Fruit fly (Drosophila melanogaster) whole organism, adult: ENCODE results near the gene RfC3.

Experiments
- CG11617 ChIP-seq: fragments of 200-800 bp; sonication (Bioruptor generic); optimal IDR thresholded peaks from 2 replicates; lab custom pipeline; 2017; ENCODE audit warnings: mild to moderate bottlenecking, missing biosample characterization, missing genetic modification reagents, missing genetic modification characterization
- CG12768 ChIP-seq: fragments of 200-800 bp; sonication (Bioruptor generic); optimal IDR thresholded peaks from 2 replicates; lab custom pipeline; 2017; ENCODE audit warnings: missing biosample characterization, missing genetic modification characterization, mild to moderate bottlenecking, moderate library complexity, missing genetic modification reagents
- CG14711 ChIP-seq: fragments of 200-800 bp; sonication (Bioruptor generic); optimal IDR thresholded peaks from 2 replicates; lab custom pipeline; 2018; ENCODE audit warnings: missing biosample characterization, mild to moderate bottlenecking, missing genetic modification characterization, moderate library complexity
- CG1620 ChIP-seq: fragments of 200-800 bp; sonication (Bioruptor generic); optimal IDR thresholded peaks from 2 replicates; lab custom pipeline; 2016; ENCODE audit warnings: missing biosample characterization, missing genetic modification characterization
- CG33017 ChIP-seq: fragments of 200-800 bp; sonication (Bioruptor generic); optimal IDR thresholded peaks from 2 replicates; lab custom pipeline; 2018; ENCODE audit warnings: missing biosample characterization, mild to moderate bottlenecking, missing genetic modification characterization, moderate library complexity
- CG5204 ChIP-seq: fragments of 200-800 bp; sonication (Bioruptor generic); optimal IDR thresholded peaks from 2 replicates; lab custom pipeline; 2016; ENCODE audit warnings: missing biosample characterization, missing genetic modification characterization
- CG7045 ChIP-seq: fragments of 200-800 bp; sonication (Bioruptor generic); optimal IDR thresholded peaks from 2 replicates; lab custom pipeline; 2017; ENCODE audit warnings: missing biosample characterization, mild to moderate bottlenecking, missing genetic modification characterization
- CG7101 ChIP-seq: fragments of 200-800 bp; sonication (Bioruptor generic); optimal IDR thresholded peaks from 2 replicates; lab custom pipeline; 2018; ENCODE audit warnings: missing biosample characterization, mild to moderate bottlenecking, missing genetic modification characterization, moderate library complexity
- Clk ChIP-seq: fragments of 200-800 bp; sonication (Bioruptor generic); optimal IDR thresholded peaks from 2 replicates; lab custom pipeline; 2017; ENCODE audit warnings: missing biosample characterization, missing genetic modification characterization
- Crg-1 ChIP-seq: fragments of 200-800 bp; sonication (Bioruptor generic); optimal IDR thresholded peaks from 2 replicates; lab custom pipeline; 2016; ENCODE audit warnings: missing biosample characterization, missing genetic modification characterization
- Hr96 ChIP-seq: fragments of 200-800 bp; sonication (Bioruptor generic); optimal IDR thresholded peaks from 2 replicates; lab custom pipeline; 2016; ENCODE audit warnings: missing biosample characterization, missing genetic modification characterization
- Mnt ChIP-seq: fragments of 200-800 bp; sonication (Bioruptor generic); optimal IDR thresholded peaks from 2 replicates; lab custom pipeline; 2016; ENCODE audit warnings: missing biosample characterization, mild to moderate bottlenecking, missing genetic modification characterization
- bab1 ChIP-seq: fragments of 200-800 bp; sonication (Bioruptor generic); optimal IDR thresholded peaks from 3 replicates; lab custom pipeline; 2019; ENCODE audit warnings: missing biosample characterization, mild to moderate bottlenecking, missing genetic modification characterization, moderate library complexity
- cic ChIP-seq: fragments of 200-800 bp; sonication (Bioruptor generic); optimal IDR thresholded peaks from 2 replicates; lab custom pipeline; 2017; ENCODE audit warnings: missing biosample characterization, mild to moderate bottlenecking, missing genetic modification characterization, moderate library complexity
- cnc ChIP-seq, 2 experiments: fragments of >200 bp; optimal IDR thresholded peaks; 2 replicates each; lab custom pipeline; 2017
- kay ChIP-seq: fragments of 200-800 bp; sonication (Bioruptor generic); peaks from one replicate; lab custom pipeline; 2016; ENCODE audit warnings: missing biosample characterization, missing genetic modification characterization, borderline replicate concordance
- ovo ChIP-seq: fragments of 200-800 bp; sonication (Bioruptor generic); optimal IDR thresholded peaks from 2 replicates; lab custom pipeline; 2016; ENCODE audit warnings: missing biosample characterization, missing genetic modification characterization
- pad ChIP-seq: fragments of 200-800 bp; sonication (Bioruptor generic); optimal IDR thresholded peaks from 3 replicates; lab custom pipeline; 2017; ENCODE audit warnings: missing biosample characterization, missing genetic modification characterization, mild to moderate bottlenecking, moderate library complexity, missing genetic modification reagents
- tj ChIP-seq: fragments of 200-800 bp; sonication (Bioruptor generic); optimal IDR thresholded peaks from 3 replicates; lab custom pipeline; 2017; ENCODE audit warnings: missing biosample characterization, mild to moderate bottlenecking, missing genetic modification characterization, moderate library complexity
- toe ChIP-seq: fragments of 200-800 bp; sonication (Bioruptor generic); optimal IDR thresholded peaks from 2 replicates; lab custom pipeline; 2016; ENCODE audit warnings: missing biosample characterization, missing genetic modification characterization

Gene RfC3

dm6 chr2L:10393467-10393866 is 25.5 kb upstream of the RfC3 start:
- TF ChIP-seq CG7101 (tag; lab: Kevin White, UChicago) = no peak

- TF ChIP-seq tj (GFP tag; lab: Kevin White, UChicago) = peak; percentile 96
- TF ChIP-seq Crg-1 (GFP tag; lab: Kevin White, UChicago) = no peak
Measured at dm6 chr2L:10395035-10395434, 24.0 kb upstream of the RfC3 start.

- peak; percentile 19 for TF ChIP-seq CG12768 (GFP tag; lab: Kevin White, UChicago)
- TF ChIP-seq bab1 (GFP tag; lab: Kevin White, UChicago) = peak; percentile 32
- peak; percentile 25 for TF ChIP-seq CG33017
- TF ChIP-seq Mnt (GFP tag; lab: Kevin White, UChicago) = peak; percentile 28
- no peak for TF ChIP-seq toe (GFP tag; lab: Kevin White, UChicago)
- TF ChIP-seq CG11617 (GFP tag; lab: Kevin White, UChicago) = peak; percentile 5
- TF ChIP-seq cnc (optimal IDR thresholded peaks at IDR 0.05; lab: Kevin White, UChicago) = no peak
- TF ChIP-seq CG14711 (tag; lab: Kevin White, UChicago) = no peak
- no peak for TF ChIP-seq Clk
- TF ChIP-seq CG7045 = no peak
- no peak for TF ChIP-seq CG1620 (GFP tag; lab: Kevin White, UChicago)
- TF ChIP-seq cic (GFP tag; lab: Kevin White, UChicago) = no peak
- no peak for TF ChIP-seq Crg-1 (GFP tag; lab: Kevin White, UChicago)
- no peak for TF ChIP-seq ovo (GFP tag; lab: Kevin White, UChicago)
- TF ChIP-seq kay (GFP tag; lab: Kevin White, UChicago) = peak; percentile 79
- no peak for TF ChIP-seq CG7101 (tag; lab: Kevin White, UChicago)
- no peak for TF ChIP-seq tj (GFP tag; lab: Kevin White, UChicago)
- TF ChIP-seq CG5204 = no peak
- TF ChIP-seq pad (GFP tag; lab: Kevin White, UChicago) = no peak
- no peak for TF ChIP-seq Hr96
Measured at dm6 chr2L:10395642-10396487, 23.1 kb upstream of the RfC3 start, which contains the start of gene Mdh1. TSS of gene Mdh1 (minus strand) at chr2L:10396332.

dm6 chr2L:10396488-10396824 is 22.5 kb upstream of the RfC3 start, which contains the start of gene Cnot4:
TSS of gene Cnot4 (plus strand) at chr2L:10396716.
- TF ChIP-seq CG11617 (GFP tag; lab: Kevin White, UChicago) = no peak
- no peak for TF ChIP-seq pad (GFP tag; lab: Kevin White, UChicago)
- TF ChIP-seq CG7045 = no peak
- no peak for TF ChIP-seq cic (GFP tag; lab: Kevin White, UChicago)

dm6 chr2L:10396877-10397587 is 22.0 kb upstream of the RfC3 start:
- TF ChIP-seq CG33017 (no peak), tj (GFP tag; lab: Kevin White, UChicago) (peak; percentile 84), kay (GFP tag; lab: Kevin White, UChicago) (peak; percentile 99), Mnt (GFP tag; lab: Kevin White, UChicago) (peak; percentile 65), cic (GFP tag; lab: Kevin White, UChicago) (peak; percentile 59)

- peak; percentile 86 for TF ChIP-seq kay (GFP tag; lab: Kevin White, UChicago)
- no peak for TF ChIP-seq CG12768 (GFP tag; lab: Kevin White, UChicago)
- TF ChIP-seq CG7101 (tag; lab: Kevin White, UChicago) = no peak
- TF ChIP-seq CG7045 = no peak
- TF ChIP-seq CG11617 (GFP tag; lab: Kevin White, UChicago) = no peak
- TF ChIP-seq tj (GFP tag; lab: Kevin White, UChicago) = no peak
- TF ChIP-seq bab1 (GFP tag; lab: Kevin White, UChicago) = peak; percentile 39
- TF ChIP-seq Mnt (GFP tag; lab: Kevin White, UChicago) = no peak
Measured at dm6 chr2L:10403803-10404315, 15.1 kb upstream of the RfC3 start.

dm6 chr2L:10405008-10405654 is 13.9 kb upstream of the RfC3 start, which contains the start of the genes CG17768, LSm-4 and Ir31a:
TSS of gene CG17768 (minus strand) at chr2L:10405203.
TSS of gene LSm-4 (minus strand) at chr2L:10405203.
TSS of gene Ir31a (plus strand) at chr2L:10405565.
- TF ChIP-seq bab1 (GFP tag; lab: Kevin White, UChicago) (no peak), Clk (no peak)
